Fruit fly (Drosophila melanogaster): ENCODE data around the gene zfh1.

zfh1 gene

DNA sequence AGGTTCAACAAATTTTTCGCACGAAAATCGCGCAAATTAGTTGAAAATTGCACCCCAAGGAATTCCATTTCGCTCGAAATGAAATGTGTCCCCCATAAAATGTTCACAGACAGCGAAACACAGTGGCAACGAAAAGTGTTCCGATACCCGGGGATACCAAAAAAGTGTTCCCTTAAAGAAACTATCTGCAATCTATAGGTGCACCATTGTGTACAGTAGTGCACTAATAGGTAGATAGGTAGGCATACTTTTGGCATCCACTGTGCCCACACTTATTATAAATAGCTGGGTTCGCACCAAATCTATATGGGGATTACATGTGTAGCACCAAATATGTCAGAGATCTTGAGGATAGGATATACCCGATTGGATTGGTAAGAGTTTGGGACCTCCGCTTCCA lies 31.0 kb downstream of the zfh1 start (continued):
- TF ChIP-seq Ptx1 (GFP tag; IDR thresholded peaks at IDR 0.05) (peak; percentile 83), her (GFP tag; optimal IDR thresholded peaks at IDR 0.05) (peak; percentile 62), pnt (GFP tag; optimal IDR thresholded peaks at IDR 0.05) (peak; percentile 42), lab (GFP tag; optimal IDR thresholded peaks at IDR 0.05) (peak; percentile 44), CG18011 (GFP tag; optimal IDR thresholded peaks at IDR 0.05) (no peak), repo (GFP tag; optimal IDR thresholded peaks at IDR 0.05) (peak; percentile 38), prd (optimal IDR thresholded peaks at IDR 0.05) (no peak), prd (GFP tag; IDR thresholded peaks at IDR 0.05) (peak; percentile 86), Nf-YC (tag; optimal IDR thresholded peaks at IDR 0.05) (no peak), CG33213 (GFP tag; optimal IDR thresholded peaks at IDR 0.05) (peak; percentile 11), CG13123 (GFP tag; optimal IDR thresholded peaks at IDR 0.05) (peak; percentile 18), otp (GFP tag; IDR thresholded peaks at IDR 0.05) (peak; percentile 63; the same call in 2 of the 3 replicates), fru (optimal IDR thresholded peaks at IDR 0.05) (no peak), Aef1 (GFP tag; IDR thresholded peaks at IDR 0.05) (peak; percentile 78), fd64A (GFP tag; optimal IDR thresholded peaks at IDR 0.05) (no peak), ase (GFP tag; IDR thresholded peaks at IDR 0.05) (peak; percentile 68; the same call in 2 of the 3 replicates), CG3281 (GFP tag; optimal IDR thresholded peaks at IDR 0.05) (peak; percentile 43), en (GFP tag; optimal IDR thresholded peaks at IDR 0.05) (no peak), Myb (GFP tag; optimal IDR thresholded peaks at IDR 0.05) (peak; percentile 17), Lim3 (GFP tag; IDR thresholded peaks at IDR 0.05) (no peak), Rx (GFP tag; IDR thresholded peaks at IDR 0.05) (peak; percentile 37; the same call in 1 of the 2 replicates), gcm (GFP tag; optimal IDR thresholded peaks at IDR 0.05) (no peak), NfI (GFP tag; optimal IDR thresholded peaks at IDR 0.05) (peak; percentile 73), bsh (GFP tag; optimal IDR thresholded peaks at IDR 0.05) (peak in 1 of 2 experiments; percentile 65), Usf (GFP tag; optimal IDR thresholded peaks at IDR 0.05) (peak; percentile 41), CG17802 (tag; optimal IDR thresholded peaks at IDR 0.05) (no peak), mirr (GFP tag; optimal IDR thresholded peaks at IDR 0.05) (peak; percentile 36), CG12071 (GFP tag; optimal IDR thresholded peaks at IDR 0.05) (peak; percentile 49), CG3838 (GFP tag; optimal IDR thresholded peaks at IDR 0.05) (no peak), Asciz (GFP tag; optimal IDR thresholded peaks at IDR 0.05) (no peak), Oaz (GFP tag; IDR thresholded peaks at IDR 0.05) (0 out of 2 replicates have a peak, but pooled peaks have one; percentile 21), CG1792 (GFP tag; optimal IDR thresholded peaks at IDR 0.05) (no peak), CG17359 (tag; optimal IDR thresholded peaks at IDR 0.05) (peak; percentile 39), Dref (GFP tag; IDR thresholded peaks at IDR 0.05) (peak; percentile 27; the same call in 1 of the 2 replicates), Nf-YA (GFP tag; IDR thresholded peaks at IDR 0.05) (no peak), CG15479 (GFP tag; optimal IDR thresholded peaks at IDR 0.05) (no peak), CrebB (tag; optimal IDR thresholded peaks at IDR 0.05) (peak; percentile 16), CG13894 (tag; optimal IDR thresholded peaks at IDR 0.05) (no peak), CG17829 (tag; optimal IDR thresholded peaks at IDR 0.05) (peak; percentile 17), D19B (GFP tag; optimal IDR thresholded peaks at IDR 0.05) (no peak), CG15073 (GFP tag; optimal IDR thresholded peaks at IDR 0.05) (no peak), Ets97D (GFP tag; optimal IDR thresholded peaks at IDR 0.05) (peak; percentile 13), Doc3 (GFP tag; IDR thresholded peaks at IDR 0.05; ENCODE audit: partially characterized antibody) (no peak), ems (GFP tag; optimal IDR thresholded peaks at IDR 0.05) (peak; percentile 55), pb (GFP tag; optimal IDR thresholded peaks at IDR 0.05) (no peak), CG12236 (GFP tag; optimal IDR thresholded peaks at IDR 0.05) (peak; percentile 31), chn (GFP tag; optimal IDR thresholded peaks at IDR 0.05) (no peak), CG16815 (GFP tag; optimal IDR thresholded peaks at IDR 0.05) (peak; percentile 49), dmrt99B (tag; optimal IDR thresholded peaks at IDR 0.05) (peak; percentile 57), z (GFP tag; IDR thresholded peaks at IDR 0.05) (no peak), cas (GFP tag; IDR thresholded peaks at IDR 0.05) (0 out of 2 replicates have a peak, but pooled peaks have one; percentile 34), CG30431 (GFP tag; optimal IDR thresholded peaks at IDR 0.05) (peak; percentile 44)
